Fruit fly (Drosophila melanogaster) whole organism, embryonic: ENCODE measurements around the gene WASp.

Experiments
- Abd-B ChIP-seq: fragments of 200-800 bp; sonication (Bioruptor generic); optimal IDR thresholded peaks from 2 replicates; lab custom pipeline; 2018; ENCODE audit warnings: missing biosample characterization, mild to moderate bottlenecking, missing genetic modification characterization, moderate library complexity
- CG10209 ChIP-seq: fragments of 200-800 bp; sonication (Bioruptor generic); optimal IDR thresholded peaks from 3 replicates; lab custom pipeline; 2017; ENCODE audit warnings: missing biosample characterization, mild to moderate bottlenecking, missing genetic modification characterization, missing genetic modification reagents
- CG10267 ChIP-seq: fragments of 200-800 bp; sonication (Bioruptor generic); optimal IDR thresholded peaks from 2 replicates; lab custom pipeline; 2018; ENCODE audit warnings: missing biosample characterization, mild to moderate bottlenecking, missing genetic modification characterization, moderate library complexity
- CG10979 ChIP-seq: fragments of 200-800 bp; sonication (Bioruptor generic); optimal IDR thresholded peaks from 2 replicates; lab custom pipeline; 2018; ENCODE audit warnings: missing biosample characterization, mild to moderate bottlenecking, missing genetic modification characterization, moderate library complexity
- CG13296 ChIP-seq: fragments of 200-800 bp; sonication (Bioruptor generic); optimal IDR thresholded peaks from 3 replicates; lab custom pipeline; 2018; ENCODE audit warnings: missing biosample characterization, mild to moderate bottlenecking, missing genetic modification characterization
- CG14014 ChIP-seq: fragments of 200-800 bp; sonication (Bioruptor generic); IDR thresholded peaks from 2 replicates; pipeline ENCODE4 v1.3.6; 2022; ENCODE audit warnings: missing biosample characterization, missing genetic modification characterization
- CG15514 ChIP-seq: fragments of 200-800 bp; sonication (Bioruptor generic); optimal IDR thresholded peaks from 3 replicates; lab custom pipeline; 2017; ENCODE audit warnings: missing biosample characterization, missing genetic modification characterization, mild to moderate bottlenecking, moderate library complexity, missing genetic modification reagents
- CG17612 ChIP-seq: fragments of 200-800 bp; sonication (Bioruptor generic); IDR thresholded peaks from 2 replicates; pipeline ENCODE4 v1.3.6; 2022; ENCODE audit warnings: missing biosample characterization, missing genetic modification characterization
- CG17829 ChIP-seq: fragments of 200-800 bp; optimal IDR thresholded peaks from 2 replicates; lab custom pipeline; 2019; ENCODE audit warnings: missing biosample characterization, mild to moderate bottlenecking, missing genetic modification characterization, moderate library complexity
- CG18262 ChIP-seq: fragments of 200-800 bp; optimal IDR thresholded peaks from 3 replicates; lab custom pipeline; 2019; ENCODE audit warnings: missing biosample characterization, mild to moderate bottlenecking, missing genetic modification characterization, moderate library complexity
- CG33557 ChIP-seq: fragments of 200-800 bp; sonication (Bioruptor generic); optimal IDR thresholded peaks from 2 replicates; lab custom pipeline; 2019; ENCODE audit warnings: missing biosample characterization, mild to moderate bottlenecking, missing genetic modification characterization, moderate library complexity
- CG34376 ChIP-seq: fragments of 200-800 bp; sonication (Bioruptor generic); optimal IDR thresholded peaks from 2 replicates; lab custom pipeline; 2018; ENCODE audit warnings: missing biosample characterization, mild to moderate bottlenecking, missing genetic modification characterization
- CG3838 ChIP-seq: fragments of 200-800 bp; sonication (Bioruptor generic); optimal IDR thresholded peaks from 3 replicates; lab custom pipeline; 2016; ENCODE audit warnings: missing biosample characterization, missing genetic modification characterization
- CG5245 ChIP-seq: fragments of 200-800 bp; sonication (Bioruptor generic); optimal IDR thresholded peaks from 3 replicates; lab custom pipeline; 2016; ENCODE audit warnings: missing biosample characterization, missing genetic modification characterization
- CG7372 ChIP-seq: fragments of 200-800 bp; sonication (Bioruptor generic); IDR thresholded peaks from 2 replicates; pipeline ENCODE4 v1.3.6; 2022; ENCODE audit warnings: missing biosample characterization, missing genetic modification characterization
- CG7839 ChIP-seq: fragments of 200-800 bp; sonication (Bioruptor generic); optimal IDR thresholded peaks from 3 replicates; lab custom pipeline; 2018; ENCODE audit warnings: missing biosample characterization, mild to moderate bottlenecking, missing genetic modification characterization, moderate library complexity
- CG7928 ChIP-seq: fragments of 200-800 bp; sonication (Bioruptor generic); optimal IDR thresholded peaks from 2 replicates; lab custom pipeline; 2017; ENCODE audit warnings: missing biosample characterization, mild to moderate bottlenecking, missing genetic modification characterization
- CG8359 ChIP-seq: fragments of 200-800 bp; sonication (Bioruptor generic); optimal IDR thresholded peaks from 2 replicates; lab custom pipeline; 2017; ENCODE audit warnings: missing biosample characterization, mild to moderate bottlenecking, missing genetic modification characterization, borderline replicate concordance
- CG9215 ChIP-seq: fragments of 200-800 bp; sonication (Bioruptor generic); IDR thresholded peaks from 2 replicates; pipeline ENCODE4 v1.3.6; 2022; ENCODE audit warnings: missing biosample characterization, missing genetic modification characterization
- D19A ChIP-seq: fragments of 200-800 bp; optimal IDR thresholded peaks from 3 replicates; lab custom pipeline; 2019; ENCODE audit warnings: missing biosample characterization, mild to moderate bottlenecking, missing genetic modification characterization, moderate library complexity
- Dek ChIP-seq: fragments of 200-800 bp; sonication (Bioruptor generic); optimal IDR thresholded peaks from 3 replicates; lab custom pipeline; 2019; ENCODE audit warnings: missing biosample characterization, mild to moderate bottlenecking, missing genetic modification characterization, moderate library complexity
- GATAe ChIP-seq: fragments of 200-800 bp; sonication (Bioruptor generic); conservative IDR thresholded peaks from 2 replicates; pipeline ENCODE4 v1.3.6; 2022; ENCODE audit warnings: missing biosample characterization, missing genetic modification characterization
- HmgD ChIP-seq: fragments of 200-800 bp; sonication (Bioruptor generic); optimal IDR thresholded peaks from 3 replicates; lab custom pipeline; 2016; ENCODE audit warnings: missing biosample characterization, missing genetic modification characterization
- Hmr ChIP-seq: fragments of 200-800 bp; sonication (Bioruptor generic); optimal IDR thresholded peaks from 3 replicates; lab custom pipeline; 2017; ENCODE audit warnings: mild to moderate bottlenecking, missing biosample characterization, missing genetic modification reagents, missing genetic modification characterization
- Hr78 ChIP-seq, 2 experiments: fragments of 200-800 bp in 1 of 2; fragments of >200 bp in 1 of 2; sonication (Bioruptor generic) in 1 of 2; optimal IDR thresholded peaks; 2 replicates each; lab custom pipeline; 2017 to 2019; ENCODE audit warnings: missing biosample characterization in 2 of 2, missing genetic modification characterization in 2 of 2, mild to moderate bottlenecking in 1 of 2, moderate library complexity in 1 of 2
- Myb ChIP-seq: fragments of 200-800 bp; sonication (Bioruptor generic); optimal IDR thresholded peaks from 2 replicates; lab custom pipeline; 2016; ENCODE audit warnings: missing biosample characterization, missing genetic modification characterization
- NFAT ChIP-seq: fragments of 200-800 bp; sonication (Bioruptor generic); IDR thresholded peaks from 2 replicates; pipeline ENCODE4 v1.3.6; 2022; ENCODE audit warnings: missing biosample characterization, missing genetic modification characterization
- NfI ChIP-seq: fragments of 200-800 bp; sonication (Bioruptor generic); optimal IDR thresholded peaks from 3 replicates; lab custom pipeline; 2018; ENCODE audit warnings: missing biosample characterization, mild to moderate bottlenecking, missing genetic modification characterization, moderate library complexity
- Pdp1 ChIP-seq, 2 experiments: fragments of 200-800 bp; sonication (Bioruptor generic); optimal IDR thresholded peaks; 3 replicates each; lab custom pipeline; 2016; ENCODE audit warnings: missing biosample characterization in 2 of 2, missing genetic modification characterization in 2 of 2, mild to moderate bottlenecking in 1 of 2, moderate library complexity in 1 of 2
- Spps ChIP-seq: fragments of 200-800 bp; sonication (Bioruptor generic); optimal IDR thresholded peaks from 2 replicates; lab custom pipeline; 2018; ENCODE audit warnings: missing biosample characterization, mild to moderate bottlenecking, missing genetic modification characterization
- Sry-β ChIP-seq: fragments of 200-800 bp; sonication (Bioruptor generic); optimal IDR thresholded peaks from 2 replicates; lab custom pipeline; 2018; ENCODE audit warnings: missing biosample characterization, mild to moderate bottlenecking, missing genetic modification characterization, moderate library complexity
- TFAM ChIP-seq: fragments of 200-800 bp; sonication (Bioruptor generic); optimal IDR thresholded peaks from 2 replicates; lab custom pipeline; 2017; ENCODE audit warnings: missing biosample characterization, missing genetic modification characterization, inconsistent platforms
- Usf ChIP-seq: fragments of 200-800 bp; sonication (Bioruptor generic); optimal IDR thresholded peaks from 2 replicates; lab custom pipeline; 2017; ENCODE audit warnings: missing genotype, missing biosample characterization, missing genetic modification characterization
- ara ChIP-seq: fragments of 200-800 bp; sonication (Bioruptor generic); IDR thresholded peaks from 2 replicates; pipeline ENCODE4 v1.3.6; 2022; ENCODE audit warnings: missing biosample characterization, missing genetic modification characterization
- az2 ChIP-seq: fragments of 200-800 bp; sonication (Bioruptor generic); optimal IDR thresholded peaks from 3 replicates; lab custom pipeline; 2016; ENCODE audit warnings: missing biosample characterization, missing genetic modification characterization
- bbx ChIP-seq: fragments of 200-800 bp; sonication (Bioruptor generic); IDR thresholded peaks from 2 replicates; pipeline ENCODE4 v1.3.6; 2022; ENCODE audit warnings: missing biosample characterization, missing genetic modification characterization; ENCODE audit not compliant: partially characterized antibody
- bowl ChIP-seq: fragments of 200-800 bp; sonication (Bioruptor generic); IDR thresholded peaks from 2 replicates; pipeline ENCODE4 v1.3.6; 2022; ENCODE audit warnings: missing biosample characterization, missing genetic modification characterization
- br ChIP-seq: fragments of >200 bp; optimal IDR thresholded peaks from 2 replicates; lab custom pipeline; 2017
- disco-r ChIP-seq: fragments of 200-800 bp; sonication (Bioruptor generic); optimal IDR thresholded peaks from 2 replicates; lab custom pipeline; 2016; ENCODE audit warnings: missing biosample characterization, missing genetic modification characterization
- dm ChIP-seq: fragments of 200-800 bp; sonication (Bioruptor generic); optimal IDR thresholded peaks from 3 replicates; lab custom pipeline; 2016; ENCODE audit warnings: missing biosample characterization, missing genetic modification characterization
- ewg ChIP-seq: fragments of 200-800 bp; sonication (Bioruptor generic); optimal IDR thresholded peaks from 3 replicates; lab custom pipeline; 2017; ENCODE audit warnings: mild to moderate bottlenecking, missing biosample characterization, missing genetic modification reagents, missing genetic modification characterization
- mam ChIP-seq: fragments of 200-800 bp; sonication (Bioruptor generic); optimal IDR thresholded peaks from 3 replicates; lab custom pipeline; 2016; ENCODE audit warnings: missing biosample characterization, missing genetic modification characterization
- phol ChIP-seq: fragments of 200-800 bp; sonication (Bioruptor generic); optimal IDR thresholded peaks from 3 replicates; lab custom pipeline; 2018; ENCODE audit warnings: missing biosample characterization, mild to moderate bottlenecking, missing genetic modification characterization, moderate library complexity
- run ChIP-seq: fragments of 200-800 bp; sonication (Bioruptor generic); optimal IDR thresholded peaks from 3 replicates; lab custom pipeline; 2018; ENCODE audit warnings: missing biosample characterization, mild to moderate bottlenecking, missing genetic modification characterization
- seq ChIP-seq: fragments of 200-800 bp; sonication (Bioruptor generic); IDR thresholded peaks from 2 replicates; pipeline ENCODE4 v1.3.6; 2022; ENCODE audit warnings: missing biosample characterization, missing genetic modification characterization
- ssp ChIP-seq: fragments of 200-800 bp; sonication (Bioruptor generic); IDR thresholded peaks from 2 replicates; pipeline ENCODE4 v1.3.6; 2022; ENCODE audit warnings: missing biosample characterization, missing genetic modification characterization
- unc-4 ChIP-seq: fragments of 200-800 bp; sonication (Bioruptor generic); IDR thresholded peaks from 2 replicates; pipeline ENCODE4 v1.3.6; 2022; ENCODE audit warnings: missing biosample characterization, missing genetic modification characterization; ENCODE audit not compliant: partially characterized antibody
- vvl ChIP-seq: fragments of 200-800 bp; sonication (Bioruptor generic); IDR thresholded peaks from 2 replicates; pipeline ENCODE4 v1.3.6; 2022; ENCODE audit warnings: missing biosample characterization, missing genetic modification characterization
- z ChIP-seq: fragments of 200-800 bp; sonication (Bioruptor generic); IDR thresholded peaks from 3 replicates; pipeline ENCODE4 v1.3.6; 2022; ENCODE audit warnings: missing biosample characterization, missing genetic modification characterization

WASp gene

dm6 chr3R:28831626-28832267 is at the start of gene WASp (continued):
- TF ChIP-seq Hmr (GFP tag; lab: Kevin White, UChicago) (peak; percentile 90), Pdp1 (GFP tag; optimal IDR thresholded peaks at IDR 0.05; lab: Kevin White, UChicago) (peak in 1 of 2 experiments; percentile 59), Spps (tag; lab: Kevin White, UChicago) (peak; percentile 12), CG17829 (peak; percentile 77), TFAM (GFP tag; lab: Kevin White, UChicago) (no peak), Myb (GFP tag; lab: Kevin White, UChicago) (peak; percentile 91), CG5245 (GFP tag; lab: Kevin White, UChicago) (peak; percentile 20), CG33557 (GFP tag; lab: Kevin White, UChicago) (peak; percentile 46), CG7839 (tag; lab: Kevin White, UChicago) (no peak), bbx (GFP tag; lab: Robert Waterston, UW) (peak; percentile 57), CG10979 (tag; lab: Kevin White, UChicago) (peak; percentile 39), CG10267 (tag; lab: Kevin White, UChicago) (peak; percentile 68), mam (peak; percentile 64), bowl (GFP tag; lab: Robert Waterston, UW) (peak; percentile 40; the same call in 1 of the 2 replicates), ewg (GFP tag; lab: Kevin White, UChicago) (peak; percentile 65), Hr78 (GFP tag; optimal IDR thresholded peaks at IDR 0.05; lab: Kevin White, UChicago) (no peak), CG18262 (no peak), unc-4 (peak; percentile 63), Sry-β (GFP tag; lab: Kevin White, UChicago) (no peak), D19A (tag; lab: Kevin White, UChicago) (no peak), NFAT (peak; percentile 62; the same call in 1 of the 2 replicates), CG17612 (GFP tag; lab: Robert Waterston, UW) (0 out of 2 replicates have a peak, but pooled peaks have one; percentile 6), disco-r (GFP tag; lab: Kevin White, UChicago) (peak; percentile 78), ara (GFP tag; lab: Robert Waterston, UW) (no peak), NfI (GFP tag; lab: Kevin White, UChicago) (peak; percentile 90), CG7928 (GFP tag; lab: Kevin White, UChicago) (no peak), Dek (peak; percentile 72), vvl (GFP tag; lab: Robert Waterston, UW) (peak; percentile 87), Abd-B (GFP tag; lab: Kevin White, UChicago) (peak; percentile 18), br (lab: Kevin White, UChicago) (no peak), HmgD (GFP tag; lab: Kevin White, UChicago) (peak; percentile 66), run (peak; percentile 59), CG8359 (GFP tag; lab: Kevin White, UChicago) (peak; percentile 30), CG34376 (peak; percentile 40), az2 (GFP tag; lab: Kevin White, UChicago) (peak; percentile 32), z (0 out of 3 replicates have a peak, but pooled peaks have one; percentile 37), CG13296 (GFP tag; lab: Kevin White, UChicago) (no peak), CG7372 (GFP tag; lab: Robert Waterston, UW) (peak; percentile 31; the same call in 1 of the 2 replicates), CG10209 (GFP tag; lab: Kevin White, UChicago) (peak; percentile 77), CG15514 (peak; percentile 88), dm (GFP tag; lab: Kevin White, UChicago) (peak; percentile 81), CG3838 (GFP tag; lab: Kevin White, UChicago) (peak; percentile 61), seq (GFP tag; lab: Robert Waterston, UW) (peak; percentile 22; the same call in 1 of the 2 replicates), GATAe (GFP tag; lab: Robert Waterston, UW) (0 out of 2 replicates have a peak, but pooled peaks have one; percentile 47), CG14014 (GFP tag; lab: Robert Waterston, UW) (peak; percentile 59; the same call in 1 of the 2 replicates), CG9215 (GFP tag; lab: Robert Waterston, UW) (no peak), Usf (GFP tag; lab: Kevin White, UChicago) (peak; percentile 4), ssp (GFP tag; lab: Robert Waterston, UW) (peak; percentile 93), phol (tag; lab: Kevin White, UChicago) (peak; percentile 69)
